Fruit fly (Drosophila melanogaster) whole organism, prepupa: ENCODE measurements around the gene CG33796.

ENCODE experiments used
- Blimp-1 ChIP-seq: fragments of 200-800 bp; sonication (Bioruptor generic); optimal IDR thresholded peaks from 3 replicates; lab custom pipeline; 2017; ENCODE audit warnings: missing biosample characterization, missing genetic modification characterization, mild to moderate bottlenecking, moderate library complexity, missing genetic modification reagents
- CG10631 ChIP-seq: fragments of 200-800 bp; sonication (Bioruptor generic); optimal IDR thresholded peaks from 2 replicates; lab custom pipeline; 2016; ENCODE audit warnings: missing biosample characterization, missing genetic modification characterization
- CG10669 ChIP-seq: fragments of 200-800 bp; sonication (Bioruptor generic); optimal IDR thresholded peaks from 3 replicates; lab custom pipeline; 2018; ENCODE audit warnings: missing biosample characterization, mild to moderate bottlenecking, missing genetic modification characterization, moderate library complexity
- CG11294 ChIP-seq: fragments of 200-800 bp; sonication (Bioruptor generic); IDR thresholded peaks from 2 replicates; pipeline ENCODE4 v1.3.6; 2022; ENCODE audit warnings: missing biosample characterization, missing genetic modification characterization
- CG11762 ChIP-seq: fragments of 200-800 bp; sonication (Bioruptor generic); optimal IDR thresholded peaks from 3 replicates; lab custom pipeline; 2016; ENCODE audit warnings: missing biosample characterization, missing genetic modification characterization; ENCODE audit not compliant: insufficient read depth
- CG11902 ChIP-seq: fragments of 200-800 bp; sonication (Bioruptor generic); optimal IDR thresholded peaks from 3 replicates; lab custom pipeline; 2016; ENCODE audit warnings: missing biosample characterization, missing genetic modification characterization
- CG15336 ChIP-seq: fragments of 200-800 bp; sonication (Bioruptor generic); IDR thresholded peaks from 2 replicates; pipeline ENCODE4 v1.3.6; 2022; ENCODE audit warnings: missing biosample characterization, missing genetic modification characterization
- CG1621 ChIP-seq: fragments of 200-800 bp; sonication (Bioruptor generic); optimal IDR thresholded peaks from 3 replicates; lab custom pipeline; 2018; ENCODE audit warnings: missing biosample characterization, mild to moderate bottlenecking, missing genetic modification characterization
- CG16779 ChIP-seq: fragments of 200-800 bp; sonication (Bioruptor generic); optimal IDR thresholded peaks from 3 replicates; lab custom pipeline; 2017; ENCODE audit warnings: missing biosample characterization, mild to moderate bottlenecking, missing genetic modification characterization
- CG3032 ChIP-seq: fragments of 200-800 bp; optimal IDR thresholded peaks from 2 replicates; lab custom pipeline; 2019; ENCODE audit warnings: missing biosample characterization, mild to moderate bottlenecking, missing genetic modification characterization, moderate library complexity
- CG31627 ChIP-seq: fragments of 200-800 bp; sonication (Bioruptor generic); optimal IDR thresholded peaks from 3 replicates; lab custom pipeline; 2016; ENCODE audit warnings: missing biosample characterization, missing genetic modification characterization
- CG32006 ChIP-seq: fragments of 200-800 bp; sonication (Bioruptor generic); optimal IDR thresholded peaks from 3 replicates; lab custom pipeline; 2017; ENCODE audit warnings: missing biosample characterization, mild to moderate bottlenecking, missing genetic modification characterization
- CG34406 ChIP-seq: fragments of 200-800 bp; sonication (Bioruptor generic); optimal IDR thresholded peaks from 3 replicates; lab custom pipeline; 2016; ENCODE audit warnings: missing biosample characterization, missing genetic modification characterization
- CG3919 ChIP-seq: fragments of 200-800 bp; sonication (Bioruptor generic); optimal IDR thresholded peaks from 3 replicates; lab custom pipeline; 2016; ENCODE audit warnings: missing biosample characterization, missing genetic modification characterization
- CG4318 ChIP-seq: fragments of 200-800 bp; sonication (Bioruptor generic); optimal IDR thresholded peaks from 3 replicates; lab custom pipeline; 2017; ENCODE audit warnings: missing biosample characterization, mild to moderate bottlenecking, missing genetic modification characterization
- CG6163 ChIP-seq: fragments of 200-800 bp; sonication (Bioruptor generic); IDR thresholded peaks from 3 replicates; pipeline ENCODE4 v1.3.6; 2022; ENCODE audit warnings: missing biosample characterization, missing genetic modification characterization
- CG6276 ChIP-seq: fragments of 200-800 bp; sonication (Bioruptor generic); optimal IDR thresholded peaks from 2 replicates; lab custom pipeline; 2017; ENCODE audit warnings: missing biosample characterization, mild to moderate bottlenecking, missing genetic modification characterization
- CG6792 ChIP-seq: fragments of 200-800 bp; sonication (Bioruptor generic); optimal IDR thresholded peaks from 3 replicates; lab custom pipeline; 2016; ENCODE audit warnings: missing biosample characterization, missing genetic modification characterization
- CG6854 ChIP-seq: fragments of 200-800 bp; sonication (Bioruptor generic); optimal IDR thresholded peaks from 2 replicates; lab custom pipeline; 2017; ENCODE audit warnings: missing biosample characterization, mild to moderate bottlenecking, missing genetic modification characterization
- CG7368 ChIP-seq: fragments of 200-800 bp; sonication (Bioruptor generic); optimal IDR thresholded peaks from 3 replicates; lab custom pipeline; 2016; ENCODE audit warnings: missing biosample characterization, missing genetic modification characterization
- CG8319 ChIP-seq: fragments of 200-800 bp; sonication (Bioruptor generic); optimal IDR thresholded peaks from 3 replicates; lab custom pipeline; 2016; ENCODE audit warnings: missing biosample characterization, missing genetic modification characterization
- CG8632 ChIP-seq: fragments of 200-800 bp; sonication (Bioruptor generic); optimal IDR thresholded peaks from 3 replicates; lab custom pipeline; 2016; ENCODE audit warnings: missing biosample characterization, missing genetic modification characterization
- CG9139 ChIP-seq: fragments of 200-800 bp; sonication (Bioruptor generic); optimal IDR thresholded peaks from 3 replicates; lab custom pipeline; 2017; ENCODE audit warnings: missing biosample characterization, mild to moderate bottlenecking, missing genetic modification characterization
- Eip75B ChIP-seq: fragments of 200-800 bp; sonication (Bioruptor generic); optimal IDR thresholded peaks from 3 replicates; lab custom pipeline; 2016; ENCODE audit warnings: missing biosample characterization, missing genetic modification characterization
- Eip93F ChIP-seq: fragments of 200-800 bp; sonication (Bioruptor generic); optimal IDR thresholded peaks from 2 replicates; lab custom pipeline; 2016; ENCODE audit warnings: missing biosample characterization, mild to moderate bottlenecking, missing genetic modification characterization
- Ets96B ChIP-seq: fragments of 200-800 bp; optimal IDR thresholded peaks from 2 replicates; lab custom pipeline; 2019; ENCODE audit warnings: missing biosample characterization, mild to moderate bottlenecking, missing genetic modification characterization, moderate library complexity
- Gug ChIP-seq: fragments of 200-800 bp; sonication (Bioruptor generic); IDR thresholded peaks from 2 replicates; pipeline ENCODE4 v1.3.6; 2022; ENCODE audit warnings: missing biosample characterization, missing genetic modification characterization
- Hr38 ChIP-seq: sonication (Bioruptor generic); optimal IDR thresholded peaks from 2 replicates; lab custom pipeline; 2016; ENCODE audit warnings: missing biosample characterization, missing genetic modification characterization
- Hr4 ChIP-seq: fragments of 200-800 bp; sonication (Bioruptor generic); optimal IDR thresholded peaks from 3 replicates; lab custom pipeline; 2016; ENCODE audit warnings: missing biosample characterization, missing genetic modification characterization
- Met ChIP-seq: fragments of 200-800 bp; sonication (Bioruptor generic); optimal IDR thresholded peaks from 3 replicates; lab custom pipeline; 2016; ENCODE audit warnings: missing biosample characterization, missing genetic modification characterization
- OdsH ChIP-seq: fragments of 200-800 bp; sonication (Bioruptor generic); optimal IDR thresholded peaks from 3 replicates; lab custom pipeline; 2016; ENCODE audit warnings: missing biosample characterization, missing genetic modification characterization
- Smox ChIP-seq: fragments of 200-800 bp; sonication (Bioruptor generic); optimal IDR thresholded peaks from 3 replicates; lab custom pipeline; 2016; ENCODE audit warnings: missing biosample characterization, missing genetic modification characterization
- Sox102F ChIP-seq: fragments of 200-800 bp; sonication (Bioruptor generic); optimal IDR thresholded peaks from 2 replicates; lab custom pipeline; 2016; ENCODE audit warnings: missing biosample characterization, mild to moderate bottlenecking, missing genetic modification characterization
- Sox14 ChIP-seq: fragments of 200-800 bp; sonication (Bioruptor generic); optimal IDR thresholded peaks from 3 replicates; lab custom pipeline; 2016; ENCODE audit warnings: missing biosample characterization, missing genetic modification characterization
- Sox15 ChIP-seq: fragments of 200-800 bp; sonication (Bioruptor generic); optimal IDR thresholded peaks from 3 replicates; lab custom pipeline; 2016; ENCODE audit warnings: missing biosample characterization, missing genetic modification characterization
- acj6 ChIP-seq: fragments of 200-800 bp; sonication (Bioruptor generic); optimal IDR thresholded peaks from 3 replicates; lab custom pipeline; 2016; ENCODE audit warnings: missing biosample characterization, missing genetic modification characterization
- cyc ChIP-seq: fragments of 200-800 bp; sonication (Bioruptor generic); optimal IDR thresholded peaks from 3 replicates; lab custom pipeline; 2016; ENCODE audit warnings: missing biosample characterization, missing genetic modification characterization
- dac ChIP-seq: fragments of 200-800 bp; sonication (Bioruptor generic); optimal IDR thresholded peaks from 2 replicates; lab custom pipeline; 2017; ENCODE audit warnings: missing biosample characterization, mild to moderate bottlenecking, missing genetic modification characterization
- dsx ChIP-seq: fragments of 200-800 bp; optimal IDR thresholded peaks from 3 replicates; lab custom pipeline; 2019; ENCODE audit warnings: missing biosample characterization, mild to moderate bottlenecking, missing genetic modification characterization, moderate library complexity; ENCODE audit not compliant: poor library complexity, severe bottlenecking
- eg ChIP-seq: fragments of 200-800 bp; sonication (Bioruptor generic); IDR thresholded peaks from 3 replicates; pipeline ENCODE4 v1.3.6; 2022; ENCODE audit warnings: missing biosample characterization, missing genetic modification characterization
- esn ChIP-seq: fragments of 200-800 bp; sonication (Bioruptor generic); optimal IDR thresholded peaks from 2 replicates; lab custom pipeline; 2016; ENCODE audit warnings: missing biosample characterization, mild to moderate bottlenecking, missing genetic modification characterization, moderate library complexity
- fd85E ChIP-seq: fragments of 200-800 bp; sonication (Bioruptor generic); optimal IDR thresholded peaks from 3 replicates; lab custom pipeline; 2016; ENCODE audit warnings: missing biosample characterization, missing genetic modification characterization
- fkh ChIP-seq: fragments of 200-800 bp; sonication (Bioruptor generic); optimal IDR thresholded peaks from 3 replicates; lab custom pipeline; 2017; ENCODE audit warnings: missing biosample characterization, mild to moderate bottlenecking, missing genetic modification characterization, moderate library complexity
- lz ChIP-seq: fragments of 200-800 bp; sonication (Bioruptor generic); optimal IDR thresholded peaks from 3 replicates; lab custom pipeline; 2016; ENCODE audit warnings: missing biosample characterization, missing genetic modification characterization
- net ChIP-seq: fragments of 200-800 bp; sonication (Bioruptor generic); optimal IDR thresholded peaks from 3 replicates; lab custom pipeline; 2016; ENCODE audit warnings: missing biosample characterization, missing genetic modification characterization
- pdm3 ChIP-seq: fragments of 200-800 bp; sonication (Bioruptor generic); optimal IDR thresholded peaks from 3 replicates; lab custom pipeline; 2016; ENCODE audit warnings: missing biosample characterization, missing genetic modification characterization
- salr ChIP-seq, 2 experiments: fragments of 200-800 bp; sonication (Bioruptor generic); optimal IDR thresholded peaks; 3 replicates each; lab custom pipeline; 2016 to 2018; ENCODE audit warnings: missing biosample characterization in 2 of 2, missing genetic modification characterization in 2 of 2, mild to moderate bottlenecking in 1 of 2
- spab ChIP-seq: fragments of 200-800 bp; sonication (Bioruptor generic); optimal IDR thresholded peaks from 2 replicates; lab custom pipeline; 2017; ENCODE audit warnings: missing biosample characterization, mild to moderate bottlenecking, missing genetic modification characterization, missing genetic modification reagents
- svp ChIP-seq: fragments of 200-800 bp; sonication (Bioruptor generic); peaks from one replicate; lab custom pipeline; 2016; ENCODE audit warnings: missing biosample characterization, missing genetic modification characterization
- topi ChIP-seq: fragments of 200-800 bp; sonication (Bioruptor generic); optimal IDR thresholded peaks from 3 replicates; lab custom pipeline; 2016; ENCODE audit warnings: missing biosample characterization, missing genetic modification characterization
- vri ChIP-seq: fragments of 200-800 bp; sonication (Bioruptor generic); optimal IDR thresholded peaks from 3 replicates; lab custom pipeline; 2016; ENCODE audit warnings: missing biosample characterization, mild to moderate bottlenecking, missing genetic modification characterization

Gene CG33796

dm6 chr3L:16182633-16183462 is 12.9 kb upstream of the CG33796 start:
- TF ChIP-seq dsx (GFP tag; lab: Kevin White, UChicago), result peak; percentile 6
- TF ChIP-seq Met, result peak; percentile 76
- TF ChIP-seq CG3032, result no peak
- peak; percentile 28 for TF ChIP-seq CG11762
- TF ChIP-seq CG9139 (GFP tag; lab: Kevin White, UChicago), result no peak
- TF ChIP-seq CG32006 (GFP tag; lab: Kevin White, UChicago), result no peak
- peak; percentile 65 for TF ChIP-seq Smox
- TF ChIP-seq CG10631 (GFP tag; lab: Kevin White, UChicago), result peak; percentile 36
- TF ChIP-seq CG11294 (GFP tag; lab: Robert Waterston, UW), result no peak
- TF ChIP-seq Eip75B (GFP tag; lab: Kevin White, UChicago), result peak; percentile 26
- peak; percentile 48 for TF ChIP-seq CG31627 (GFP tag; lab: Kevin White, UChicago)
- TF ChIP-seq CG11902 (GFP tag; lab: Kevin White, UChicago), result no peak
- no peak for TF ChIP-seq dac (GFP tag; lab: Kevin White, UChicago)
- peak; percentile 34 for TF ChIP-seq lz (GFP tag; lab: Kevin White, UChicago)
- TF ChIP-seq pdm3 (GFP tag; lab: Kevin White, UChicago), result peak; percentile 50
- TF ChIP-seq fkh (GFP tag; lab: Kevin White, UChicago), result no peak
- TF ChIP-seq CG6792 (GFP tag; lab: Kevin White, UChicago), result peak; percentile 18
- no peak for TF ChIP-seq CG8319 (GFP tag; lab: Kevin White, UChicago)
- TF ChIP-seq net (GFP tag; lab: Kevin White, UChicago), result peak; percentile 10
- no peak for TF ChIP-seq CG6163 (GFP tag; lab: Robert Waterston, UW)
- peak; percentile 63 for TF ChIP-seq cyc (GFP tag; lab: Kevin White, UChicago)
- TF ChIP-seq CG1621 (tag; lab: Kevin White, UChicago), result no peak
- TF ChIP-seq CG34406, result peak; percentile 57
- TF ChIP-seq esn (GFP tag; lab: Kevin White, UChicago), result peak; percentile 72
- TF ChIP-seq Sox15 (GFP tag; lab: Kevin White, UChicago), result peak; percentile 42
- TF ChIP-seq Gug (GFP tag; lab: Robert Waterston, UW), result no peak
- TF ChIP-seq spab, result peak; percentile 15
- no peak for TF ChIP-seq Hr4
- peak; percentile 37 for TF ChIP-seq CG10669 (GFP tag; lab: Kevin White, UChicago)
- peak; percentile 33 for TF ChIP-seq Ets96B (tag; lab: Kevin White, UChicago)
- TF ChIP-seq Hr38 (GFP tag; lab: Kevin White, UChicago), result no peak
- TF ChIP-seq CG16779, result no peak
- no peak for TF ChIP-seq Eip93F (GFP tag; lab: Kevin White, UChicago)
- TF ChIP-seq CG6276, result no peak
- no peak for TF ChIP-seq CG15336 (GFP tag; lab: Robert Waterston, UW)
- peak in 1 of 2 experiments; percentile 9 for TF ChIP-seq salr (GFP tag; optimal IDR thresholded peaks at IDR 0.05; lab: Kevin White, UChicago)
- no peak for TF ChIP-seq eg (GFP tag; lab: Robert Waterston, UW)
- peak; percentile 89 for TF ChIP-seq svp
- peak; percentile 59 for TF ChIP-seq OdsH
- no peak for TF ChIP-seq Blimp-1 (GFP tag; lab: Kevin White, UChicago)
- peak; percentile 57 for TF ChIP-seq acj6 (GFP tag; lab: Kevin White, UChicago)
- no peak for TF ChIP-seq CG7368 (GFP tag; lab: Kevin White, UChicago)
- peak; percentile 62 for TF ChIP-seq Sox102F (GFP tag; lab: Kevin White, UChicago)
- no peak for TF ChIP-seq CG4318
- peak; percentile 75 for TF ChIP-seq topi
- TF ChIP-seq CG3919, result peak; percentile 32
- peak; percentile 31 for TF ChIP-seq Sox14 (GFP tag; lab: Kevin White, UChicago)
- TF ChIP-seq CG8632, result peak; percentile 69
- TF ChIP-seq CG6854 (GFP tag; lab: Kevin White, UChicago), result no peak
- TF ChIP-seq vri, result peak; percentile 23
- no peak for TF ChIP-seq fd85E (GFP tag; lab: Kevin White, UChicago)
